Fruit fly (Drosophila melanogaster) whole organism, prepupa: ENCODE results near the gene CG6985.
A peak's percentile ranks its signal among the peaks of the same experiment; 100 is the strongest.

ENCODE experiments used
- Blimp-1 ChIP-seq: fragments of 200-800 bp; sonication (Bioruptor generic); optimal IDR thresholded peaks from 3 replicates; lab custom pipeline; 2017; ENCODE audit warnings: missing biosample characterization, missing genetic modification characterization, mild to moderate bottlenecking, moderate library complexity, missing genetic modification reagents
- CG10631 ChIP-seq: fragments of 200-800 bp; sonication (Bioruptor generic); optimal IDR thresholded peaks from 2 replicates; lab custom pipeline; 2016; ENCODE audit warnings: missing biosample characterization, missing genetic modification characterization
- CG10669 ChIP-seq: fragments of 200-800 bp; sonication (Bioruptor generic); optimal IDR thresholded peaks from 3 replicates; lab custom pipeline; 2018; ENCODE audit warnings: missing biosample characterization, mild to moderate bottlenecking, missing genetic modification characterization, moderate library complexity
- CG11762 ChIP-seq: fragments of 200-800 bp; sonication (Bioruptor generic); optimal IDR thresholded peaks from 3 replicates; lab custom pipeline; 2016; ENCODE audit warnings: missing biosample characterization, missing genetic modification characterization; ENCODE audit not compliant: insufficient read depth
- CG11902 ChIP-seq: fragments of 200-800 bp; sonication (Bioruptor generic); optimal IDR thresholded peaks from 3 replicates; lab custom pipeline; 2016; ENCODE audit warnings: missing biosample characterization, missing genetic modification characterization
- CG15336 ChIP-seq: fragments of 200-800 bp; sonication (Bioruptor generic); IDR thresholded peaks from 2 replicates; pipeline ENCODE4 v1.3.6; 2022; ENCODE audit warnings: missing biosample characterization, missing genetic modification characterization
- CG1621 ChIP-seq: fragments of 200-800 bp; sonication (Bioruptor generic); optimal IDR thresholded peaks from 3 replicates; lab custom pipeline; 2018; ENCODE audit warnings: missing biosample characterization, mild to moderate bottlenecking, missing genetic modification characterization
- CG16779 ChIP-seq: fragments of 200-800 bp; sonication (Bioruptor generic); optimal IDR thresholded peaks from 3 replicates; lab custom pipeline; 2017; ENCODE audit warnings: missing biosample characterization, mild to moderate bottlenecking, missing genetic modification characterization
- CG3032 ChIP-seq: fragments of 200-800 bp; optimal IDR thresholded peaks from 2 replicates; lab custom pipeline; 2019; ENCODE audit warnings: missing biosample characterization, mild to moderate bottlenecking, missing genetic modification characterization, moderate library complexity
- CG31627 ChIP-seq: fragments of 200-800 bp; sonication (Bioruptor generic); optimal IDR thresholded peaks from 3 replicates; lab custom pipeline; 2016; ENCODE audit warnings: missing biosample characterization, missing genetic modification characterization
- CG32006 ChIP-seq: fragments of 200-800 bp; sonication (Bioruptor generic); optimal IDR thresholded peaks from 3 replicates; lab custom pipeline; 2017; ENCODE audit warnings: missing biosample characterization, mild to moderate bottlenecking, missing genetic modification characterization
- CG34406 ChIP-seq: fragments of 200-800 bp; sonication (Bioruptor generic); optimal IDR thresholded peaks from 3 replicates; lab custom pipeline; 2016; ENCODE audit warnings: missing biosample characterization, missing genetic modification characterization
- CG3919 ChIP-seq: fragments of 200-800 bp; sonication (Bioruptor generic); optimal IDR thresholded peaks from 3 replicates; lab custom pipeline; 2016; ENCODE audit warnings: missing biosample characterization, missing genetic modification characterization
- CG6163 ChIP-seq: fragments of 200-800 bp; sonication (Bioruptor generic); IDR thresholded peaks from 3 replicates; pipeline ENCODE4 v1.3.6; 2022; ENCODE audit warnings: missing biosample characterization, missing genetic modification characterization
- CG6276 ChIP-seq: fragments of 200-800 bp; sonication (Bioruptor generic); optimal IDR thresholded peaks from 2 replicates; lab custom pipeline; 2017; ENCODE audit warnings: missing biosample characterization, mild to moderate bottlenecking, missing genetic modification characterization
- CG6792 ChIP-seq: fragments of 200-800 bp; sonication (Bioruptor generic); optimal IDR thresholded peaks from 3 replicates; lab custom pipeline; 2016; ENCODE audit warnings: missing biosample characterization, missing genetic modification characterization
- CG6854 ChIP-seq: fragments of 200-800 bp; sonication (Bioruptor generic); optimal IDR thresholded peaks from 2 replicates; lab custom pipeline; 2017; ENCODE audit warnings: missing biosample characterization, mild to moderate bottlenecking, missing genetic modification characterization
- CG7368 ChIP-seq: fragments of 200-800 bp; sonication (Bioruptor generic); optimal IDR thresholded peaks from 3 replicates; lab custom pipeline; 2016; ENCODE audit warnings: missing biosample characterization, missing genetic modification characterization
- CG8319 ChIP-seq: fragments of 200-800 bp; sonication (Bioruptor generic); optimal IDR thresholded peaks from 3 replicates; lab custom pipeline; 2016; ENCODE audit warnings: missing biosample characterization, missing genetic modification characterization
- CG8632 ChIP-seq: fragments of 200-800 bp; sonication (Bioruptor generic); optimal IDR thresholded peaks from 3 replicates; lab custom pipeline; 2016; ENCODE audit warnings: missing biosample characterization, missing genetic modification characterization
- CG9139 ChIP-seq: fragments of 200-800 bp; sonication (Bioruptor generic); optimal IDR thresholded peaks from 3 replicates; lab custom pipeline; 2017; ENCODE audit warnings: missing biosample characterization, mild to moderate bottlenecking, missing genetic modification characterization
- Eip75B ChIP-seq: fragments of 200-800 bp; sonication (Bioruptor generic); optimal IDR thresholded peaks from 3 replicates; lab custom pipeline; 2016; ENCODE audit warnings: missing biosample characterization, missing genetic modification characterization
- Eip78C ChIP-seq: fragments of 200-800 bp; sonication (Bioruptor generic); peaks from one replicate; lab custom pipeline; 2016; ENCODE audit warnings: missing biosample characterization, missing genetic modification characterization
- Ets96B ChIP-seq: fragments of 200-800 bp; optimal IDR thresholded peaks from 2 replicates; lab custom pipeline; 2019; ENCODE audit warnings: missing biosample characterization, mild to moderate bottlenecking, missing genetic modification characterization, moderate library complexity
- Gug ChIP-seq: fragments of 200-800 bp; sonication (Bioruptor generic); IDR thresholded peaks from 2 replicates; pipeline ENCODE4 v1.3.6; 2022; ENCODE audit warnings: missing biosample characterization, missing genetic modification characterization
- Hr38 ChIP-seq: sonication (Bioruptor generic); optimal IDR thresholded peaks from 2 replicates; lab custom pipeline; 2016; ENCODE audit warnings: missing biosample characterization, missing genetic modification characterization
- Hr39 ChIP-seq: fragments of 200-800 bp; sonication (Bioruptor generic); optimal IDR thresholded peaks from 2 replicates; lab custom pipeline; 2016; ENCODE audit warnings: missing biosample characterization, missing genetic modification characterization
- Met ChIP-seq: fragments of 200-800 bp; sonication (Bioruptor generic); optimal IDR thresholded peaks from 3 replicates; lab custom pipeline; 2016; ENCODE audit warnings: missing biosample characterization, missing genetic modification characterization
- OdsH ChIP-seq: fragments of 200-800 bp; sonication (Bioruptor generic); optimal IDR thresholded peaks from 3 replicates; lab custom pipeline; 2016; ENCODE audit warnings: missing biosample characterization, missing genetic modification characterization
- Sox102F ChIP-seq: fragments of 200-800 bp; sonication (Bioruptor generic); optimal IDR thresholded peaks from 2 replicates; lab custom pipeline; 2016; ENCODE audit warnings: missing biosample characterization, mild to moderate bottlenecking, missing genetic modification characterization
- Sox14 ChIP-seq: fragments of 200-800 bp; sonication (Bioruptor generic); optimal IDR thresholded peaks from 3 replicates; lab custom pipeline; 2016; ENCODE audit warnings: missing biosample characterization, missing genetic modification characterization
- Sox15 ChIP-seq: fragments of 200-800 bp; sonication (Bioruptor generic); optimal IDR thresholded peaks from 3 replicates; lab custom pipeline; 2016; ENCODE audit warnings: missing biosample characterization, missing genetic modification characterization
- achi ChIP-seq: fragments of 200-800 bp; sonication (Bioruptor generic); optimal IDR thresholded peaks from 3 replicates; lab custom pipeline; 2016; ENCODE audit warnings: missing biosample characterization, missing genetic modification characterization
- acj6 ChIP-seq: fragments of 200-800 bp; sonication (Bioruptor generic); optimal IDR thresholded peaks from 3 replicates; lab custom pipeline; 2016; ENCODE audit warnings: missing biosample characterization, missing genetic modification characterization
- cyc ChIP-seq: fragments of 200-800 bp; sonication (Bioruptor generic); optimal IDR thresholded peaks from 3 replicates; lab custom pipeline; 2016; ENCODE audit warnings: missing biosample characterization, missing genetic modification characterization
- dac ChIP-seq: fragments of 200-800 bp; sonication (Bioruptor generic); optimal IDR thresholded peaks from 2 replicates; lab custom pipeline; 2017; ENCODE audit warnings: missing biosample characterization, mild to moderate bottlenecking, missing genetic modification characterization
- dsx ChIP-seq: fragments of 200-800 bp; optimal IDR thresholded peaks from 3 replicates; lab custom pipeline; 2019; ENCODE audit warnings: missing biosample characterization, mild to moderate bottlenecking, missing genetic modification characterization, moderate library complexity; ENCODE audit not compliant: poor library complexity, severe bottlenecking
- eg ChIP-seq: fragments of 200-800 bp; sonication (Bioruptor generic); IDR thresholded peaks from 3 replicates; pipeline ENCODE4 v1.3.6; 2022; ENCODE audit warnings: missing biosample characterization, missing genetic modification characterization
- esn ChIP-seq: fragments of 200-800 bp; sonication (Bioruptor generic); optimal IDR thresholded peaks from 2 replicates; lab custom pipeline; 2016; ENCODE audit warnings: missing biosample characterization, mild to moderate bottlenecking, missing genetic modification characterization, moderate library complexity
- fd59A ChIP-seq: fragments of 200-800 bp; sonication (Bioruptor generic); optimal IDR thresholded peaks from 2 replicates; lab custom pipeline; 2017; ENCODE audit warnings: missing biosample characterization, mild to moderate bottlenecking, missing genetic modification characterization, missing genetic modification reagents
- fd85E ChIP-seq: fragments of 200-800 bp; sonication (Bioruptor generic); optimal IDR thresholded peaks from 3 replicates; lab custom pipeline; 2016; ENCODE audit warnings: missing biosample characterization, missing genetic modification characterization
- fkh ChIP-seq: fragments of 200-800 bp; sonication (Bioruptor generic); optimal IDR thresholded peaks from 3 replicates; lab custom pipeline; 2017; ENCODE audit warnings: missing biosample characterization, mild to moderate bottlenecking, missing genetic modification characterization, moderate library complexity
- lz ChIP-seq: fragments of 200-800 bp; sonication (Bioruptor generic); optimal IDR thresholded peaks from 3 replicates; lab custom pipeline; 2016; ENCODE audit warnings: missing biosample characterization, missing genetic modification characterization
- net ChIP-seq: fragments of 200-800 bp; sonication (Bioruptor generic); optimal IDR thresholded peaks from 3 replicates; lab custom pipeline; 2016; ENCODE audit warnings: missing biosample characterization, missing genetic modification characterization
- pdm3 ChIP-seq: fragments of 200-800 bp; sonication (Bioruptor generic); optimal IDR thresholded peaks from 3 replicates; lab custom pipeline; 2016; ENCODE audit warnings: missing biosample characterization, missing genetic modification characterization
- salr ChIP-seq, 2 experiments: fragments of 200-800 bp; sonication (Bioruptor generic); optimal IDR thresholded peaks; 3 replicates each; lab custom pipeline; 2016 to 2018; ENCODE audit warnings: missing biosample characterization in 2 of 2, missing genetic modification characterization in 2 of 2, mild to moderate bottlenecking in 1 of 2
- svp ChIP-seq: fragments of 200-800 bp; sonication (Bioruptor generic); peaks from one replicate; lab custom pipeline; 2016; ENCODE audit warnings: missing biosample characterization, missing genetic modification characterization
- topi ChIP-seq: fragments of 200-800 bp; sonication (Bioruptor generic); optimal IDR thresholded peaks from 3 replicates; lab custom pipeline; 2016; ENCODE audit warnings: missing biosample characterization, missing genetic modification characterization
- vri ChIP-seq: fragments of 200-800 bp; sonication (Bioruptor generic); optimal IDR thresholded peaks from 3 replicates; lab custom pipeline; 2016; ENCODE audit warnings: missing biosample characterization, mild to moderate bottlenecking, missing genetic modification characterization

Gene CG6985

DNA sequence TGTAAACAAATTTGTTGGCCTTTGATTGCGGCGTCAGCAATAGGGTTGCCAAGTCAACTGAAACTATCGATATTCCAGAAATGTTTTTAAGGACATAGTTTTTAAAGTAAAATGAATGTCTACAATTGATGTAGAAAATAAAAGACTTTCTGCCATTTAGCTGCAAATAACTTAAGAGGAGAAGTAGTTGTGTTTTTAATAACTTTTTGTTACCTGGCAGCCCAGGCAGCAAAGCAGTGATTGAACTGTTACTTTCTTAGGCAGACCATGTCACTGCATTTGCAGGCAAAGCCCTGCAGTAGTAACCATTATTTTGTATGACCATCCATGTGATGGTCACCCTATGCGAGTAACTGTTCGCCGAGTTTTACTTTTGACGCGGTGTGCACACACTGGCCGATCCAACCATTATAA lies 9.6 kb downstream of the CG6985 start, which contains the start of the genes rumi, CG7029 and Usp12-46 (continued):
- peak; percentile 93 for TF ChIP-seq Hr39 (GFP tag; lab: Kevin White, UChicago)
- TF ChIP-seq svp (GFP tag; lab: Kevin White, UChicago): peak; percentile 94
- TF ChIP-seq CG3032 (tag; lab: Kevin White, UChicago): peak; percentile 83
- TF ChIP-seq dsx: peak; percentile 59
- peak; percentile 1 for TF ChIP-seq CG6854 (GFP tag; lab: Kevin White, UChicago)
- no peak for TF ChIP-seq fkh (GFP tag; lab: Kevin White, UChicago)
- TF ChIP-seq CG11762 (GFP tag; lab: Kevin White, UChicago): peak; percentile 78
- peak; percentile 92 for TF ChIP-seq Eip78C
- no peak for TF ChIP-seq pdm3
- TF ChIP-seq CG8319 (GFP tag; lab: Kevin White, UChicago): peak; percentile 79
- peak; percentile 88 for TF ChIP-seq esn
- peak; percentile 89 for TF ChIP-seq cyc (GFP tag; lab: Kevin White, UChicago)
- peak; percentile 11 for TF ChIP-seq Hr38 (GFP tag; lab: Kevin White, UChicago)
- TF ChIP-seq lz: peak; percentile 88
- peak; percentile 54 for TF ChIP-seq CG1621
- peak; percentile 84 for TF ChIP-seq topi (GFP tag; lab: Kevin White, UChicago)
- peak; percentile 87 for TF ChIP-seq Sox14
- TF ChIP-seq acj6 (GFP tag; lab: Kevin White, UChicago): no peak
- no peak for TF ChIP-seq CG10669 (GFP tag; lab: Kevin White, UChicago)
- no peak for TF ChIP-seq fd85E
- no peak for TF ChIP-seq CG9139 (GFP tag; lab: Kevin White, UChicago)
- TF ChIP-seq net (GFP tag; lab: Kevin White, UChicago): no peak
- TF ChIP-seq dac (GFP tag; lab: Kevin White, UChicago): no peak
- TF ChIP-seq eg (GFP tag; lab: Robert Waterston, UW): peak; percentile 87
- TF ChIP-seq Sox102F (GFP tag; lab: Kevin White, UChicago): no peak
- TF ChIP-seq CG34406: no peak
- no peak for TF ChIP-seq CG7368
- no peak for TF ChIP-seq CG6792 (GFP tag; lab: Kevin White, UChicago)
- TF ChIP-seq Eip75B (GFP tag; lab: Kevin White, UChicago): no peak
- TF ChIP-seq Met: no peak
- peak; percentile 92 for TF ChIP-seq CG31627 (GFP tag; lab: Kevin White, UChicago)
- TF ChIP-seq CG11902 (GFP tag; lab: Kevin White, UChicago): peak; percentile 78
- no peak for TF ChIP-seq CG8632 (GFP tag; lab: Kevin White, UChicago)
- TF ChIP-seq Ets96B: peak; percentile 56
- no peak for TF ChIP-seq CG16779 (tag; lab: Kevin White, UChicago)
- peak; percentile 72 for TF ChIP-seq Gug (GFP tag; lab: Robert Waterston, UW)
- peak; percentile 31 for TF ChIP-seq Blimp-1 (GFP tag; lab: Kevin White, UChicago)
- peak; percentile 87 for TF ChIP-seq Sox15
- TF ChIP-seq OdsH: no peak
- peak; percentile 52 for TF ChIP-seq fd59A (GFP tag; lab: Kevin White, UChicago)
- TF ChIP-seq CG15336 (GFP tag; lab: Robert Waterston, UW): peak; percentile 36; the same call in 1 of the 2 replicates
- TF ChIP-seq CG6163 (GFP tag; lab: Robert Waterston, UW): peak; percentile 91

DNA sequence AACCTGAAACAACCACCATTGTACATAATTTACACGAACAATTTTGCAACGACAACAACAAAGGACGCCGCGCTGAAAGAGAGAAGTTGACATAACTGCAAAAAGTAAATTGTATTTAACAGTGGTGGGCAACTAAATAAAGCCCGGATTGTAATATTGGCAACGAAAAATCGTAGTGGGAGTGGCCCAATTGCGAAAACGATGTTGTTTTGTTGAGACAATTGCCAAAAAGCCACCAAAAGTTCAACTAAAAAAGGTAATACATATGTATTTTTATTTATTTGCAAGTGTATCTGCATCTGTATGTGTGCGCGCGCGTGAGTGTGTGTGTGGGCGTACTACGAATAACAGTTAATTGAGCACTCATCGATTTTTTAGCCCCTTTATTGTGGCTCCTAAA lies 10.2 kb downstream of the CG6985 start:
- no peak for TF ChIP-seq Blimp-1 (GFP tag; lab: Kevin White, UChicago)
- TF ChIP-seq CG6854 (GFP tag; lab: Kevin White, UChicago): no peak
- TF ChIP-seq lz: peak; percentile 25
- TF ChIP-seq fd85E: no peak
- no peak for TF ChIP-seq CG16779 (tag; lab: Kevin White, UChicago)
- TF ChIP-seq Met: peak; percentile 36
- peak; percentile 26 for TF ChIP-seq Sox102F (GFP tag; lab: Kevin White, UChicago)
- TF ChIP-seq svp (GFP tag; lab: Kevin White, UChicago): peak; percentile 65
- TF ChIP-seq CG10631 (GFP tag; lab: Kevin White, UChicago): no peak
- peak; percentile 29 for TF ChIP-seq CG6792 (GFP tag; lab: Kevin White, UChicago)
- peak; percentile 17 for TF ChIP-seq Sox14
- no peak for TF ChIP-seq esn
- peak; percentile 39 for TF ChIP-seq vri (GFP tag; lab: Kevin White, UChicago)
- TF ChIP-seq fkh (GFP tag; lab: Kevin White, UChicago): peak; percentile 9
- peak; percentile 54 for TF ChIP-seq CG32006
- no peak for TF ChIP-seq CG3919 (GFP tag; lab: Kevin White, UChicago)
- TF ChIP-seq topi (GFP tag; lab: Kevin White, UChicago): peak; percentile 9
- TF ChIP-seq CG6276 (GFP tag; lab: Kevin White, UChicago): no peak
- no peak for TF ChIP-seq salr (GFP tag; optimal IDR thresholded peaks at IDR 0.05; lab: Kevin White, UChicago)
- TF ChIP-seq CG11902 (GFP tag; lab: Kevin White, UChicago): no peak
- peak; percentile 47; the same call in 1 of the 2 replicates for TF ChIP-seq Gug (GFP tag; lab: Robert Waterston, UW)
- TF ChIP-seq CG31627 (GFP tag; lab: Kevin White, UChicago): peak; percentile 24
- peak; percentile 2 for TF ChIP-seq CG34406
- TF ChIP-seq achi (GFP tag; lab: Kevin White, UChicago): peak; percentile 15
- TF ChIP-seq CG8632 (GFP tag; lab: Kevin White, UChicago): no peak
- peak; percentile 18 for TF ChIP-seq Ets96B
